Worm (Caenorhabditis elegans) whole organism, young adult: ENCODE measurements around the gene ZK1010.4.

Experiments
- B0336.3 ChIP-seq: fragments of 200-800 bp; sonication (Bioruptor generic); IDR thresholded peaks from 2 replicates; pipeline ENCODE4 v1.3.6; 2022; ENCODE audit warnings: missing genetic modification characterization, missing compliant biosample characterization
- C06A6.2 ChIP-seq: fragments of 200-800 bp; sonication (Bioruptor generic); conservative IDR thresholded peaks from 2 replicates; pipeline ENCODE4 v1.3.6; 2022; ENCODE audit warnings: missing genetic modification characterization, missing compliant biosample characterization
- C17E4.6 ChIP-seq: fragments of 200-800 bp; sonication (Bioruptor generic); IDR thresholded peaks from 2 replicates; pipeline ENCODE4 v1.3.6; 2022; ENCODE audit warnings: missing genetic modification reagents, missing genetic modification characterization, missing compliant biosample characterization
- D2030.7 ChIP-seq: fragments of 200-800 bp; sonication (Bioruptor generic); IDR thresholded peaks from 2 replicates; pipeline ENCODE4 v1.3.6; 2022; ENCODE audit warnings: missing genetic modification reagents, missing genetic modification characterization, missing compliant biosample characterization
- F33H1.4 ChIP-seq: fragments of 200-800 bp; sonication (Bioruptor generic); IDR thresholded peaks from 2 replicates; pipeline ENCODE4 v1.3.6; 2022; ENCODE audit warnings: missing genetic modification reagents, missing genetic modification characterization, missing compliant biosample characterization
- F49E8.2 ChIP-seq: sonication (generic microtip); optimal IDR thresholded peaks from 3 replicates; lab custom pipeline; 2017; ENCODE audit warnings: missing genetic modification characterization, mild to moderate bottlenecking, missing compliant biosample characterization, antibody characterized with exemption, moderate library complexity; ENCODE audit not compliant: insufficient read depth
- F57C9.4 ChIP-seq: sonication (generic microtip); optimal IDR thresholded peaks from 2 replicates; lab custom pipeline; 2017; ENCODE audit warnings: mild to moderate bottlenecking, missing genetic modification characterization, missing compliant biosample characterization
- T07F8.4 ChIP-seq: sonication (generic microtip); optimal IDR thresholded peaks from 2 replicates; lab custom pipeline; 2016; ENCODE audit warnings: mild to moderate bottlenecking, missing genetic modification characterization, moderate library complexity, missing compliant biosample characterization
- T26A5.8 ChIP-seq: sonication (generic microtip); optimal IDR thresholded peaks from 2 replicates; lab custom pipeline; 2016; ENCODE audit warnings: missing genetic modification characterization, missing compliant biosample characterization
- Y53G8AR.9 ChIP-seq: fragments of 200-800 bp; sonication (Bioruptor generic); conservative IDR thresholded peaks from 2 replicates; pipeline ENCODE4 v1.3.6; 2022; ENCODE audit warnings: missing genetic modification reagents, missing genetic modification characterization, missing compliant biosample characterization
- Y67H2A.10 ChIP-seq: fragments of 200-800 bp; sonication (Bioruptor generic); conservative IDR thresholded peaks from 2 replicates; pipeline ENCODE4 v1.3.6; 2022; ENCODE audit warnings: missing genetic modification reagents, missing genetic modification characterization, missing compliant biosample characterization
- Y79H2A.3 ChIP-seq: fragments of 200-800 bp; sonication (Bioruptor generic); conservative IDR thresholded peaks from 2 replicates; pipeline ENCODE4 v1.3.6; 2022; ENCODE audit warnings: missing genetic modification reagents, missing genetic modification characterization, missing compliant biosample characterization
- Y95B8A.8 ChIP-seq: fragments of 200-800 bp; sonication (Bioruptor generic); IDR thresholded peaks from 2 replicates; pipeline ENCODE4 v1.3.6; 2022; ENCODE audit warnings: missing genetic modification reagents, missing genetic modification characterization, missing compliant biosample characterization
- ZK185.1 ChIP-seq: sonication (generic microtip); optimal IDR thresholded peaks from 2 replicates; lab custom pipeline; 2016; ENCODE audit warnings: mild to moderate bottlenecking, missing genetic modification characterization, missing compliant biosample characterization; ENCODE audit not compliant: poor library complexity, severe bottlenecking
- aptf-3 ChIP-seq: fragments of 200-800 bp; sonication (Bioruptor generic); IDR thresholded peaks from 2 replicates; pipeline ENCODE4 v1.3.6; 2022; ENCODE audit warnings: missing genetic modification characterization, missing compliant biosample characterization
- athp-1 ChIP-seq: sonication (generic microtip); optimal IDR thresholded peaks from 2 replicates; lab custom pipeline; 2017; ENCODE audit warnings: mild to moderate bottlenecking, missing genetic modification characterization, missing compliant biosample characterization
- attf-6 ChIP-seq: fragments of 200-800 bp; sonication (Bioruptor generic); IDR thresholded peaks from 2 replicates; pipeline ENCODE4 v1.3.6; 2022; ENCODE audit warnings: missing genetic modification reagents, missing genetic modification characterization, missing compliant biosample characterization
- bed-2 ChIP-seq: fragments of 200-800 bp; sonication (Bioruptor generic); IDR thresholded peaks from 2 replicates; pipeline ENCODE4 v1.3.6; 2022; ENCODE audit warnings: missing genetic modification reagents, missing genetic modification characterization, missing compliant biosample characterization
- cebp-1 ChIP-seq, 2 experiments: fragments of 200-800 bp in 1 of 2; sonication (Bioruptor generic) in 1 of 2; sonication (generic microtip) in 1 of 2; IDR thresholded peaks in 1 of 2; optimal IDR thresholded peaks in 1 of 2; 2 replicates each; pipeline versions ENCODE4 v1.3.6 to Lab custom; 2017 to 2022; ENCODE audit warnings: missing compliant biosample characterization in 2 of 2, missing genetic modification characterization in 2 of 2, mild to moderate bottlenecking in 1 of 2, missing genetic modification reagents in 1 of 2, moderate library complexity in 1 of 2
- ceh-100 ChIP-seq: fragments of 200-800 bp; sonication (Bioruptor generic); IDR thresholded peaks from 2 replicates; pipeline ENCODE4 v1.3.6; 2022; ENCODE audit warnings: missing genetic modification reagents, missing genetic modification characterization, missing compliant biosample characterization
- ceh-40 ChIP-seq: fragments of 200-800 bp; sonication (Bioruptor generic); IDR thresholded peaks from 2 replicates; pipeline ENCODE4 v1.3.6; 2022; ENCODE audit warnings: missing genetic modification characterization, missing compliant biosample characterization
- ceh-79 ChIP-seq: sonication (generic microtip); optimal IDR thresholded peaks from 2 replicates; lab custom pipeline; 2017; ENCODE audit warnings: mild to moderate bottlenecking, missing genetic modification characterization, missing compliant biosample characterization
- chd-7 ChIP-seq: sonication (generic microtip); optimal IDR thresholded peaks from 2 replicates; lab custom pipeline; 2016; ENCODE audit warnings: mild to moderate bottlenecking, missing genetic modification characterization, moderate library complexity, missing compliant biosample characterization
- egl-44 ChIP-seq: fragments of 200-800 bp; sonication (Bioruptor generic); IDR thresholded peaks from 2 replicates; pipeline ENCODE4 v1.3.6; 2022; ENCODE audit warnings: missing genetic modification reagents, missing genetic modification characterization, missing compliant biosample characterization
- ekl-4 ChIP-seq: fragments of 200-800 bp; sonication (Bioruptor generic); IDR thresholded peaks from 2 replicates; pipeline ENCODE4 v1.3.6; 2022; ENCODE audit warnings: missing genetic modification reagents, missing genetic modification characterization, missing compliant biosample characterization
- hmg-1.2 ChIP-seq: fragments of 200-800 bp; sonication (Bioruptor generic); IDR thresholded peaks from 2 replicates; pipeline ENCODE4 v1.3.6; 2022; ENCODE audit warnings: missing genetic modification reagents, missing genetic modification characterization, missing compliant biosample characterization
- hrde-1 ChIP-seq: sonication (generic microtip); optimal IDR thresholded peaks from 2 replicates; lab custom pipeline; 2016; ENCODE audit warnings: missing genetic modification characterization, mild to moderate bottlenecking, missing compliant biosample characterization, moderate library complexity, missing genotype, missing genetic modification reagents, borderline replicate concordance
- let-607 ChIP-seq, 2 experiments: fragments of 200-800 bp in 1 of 2; sonication (Bioruptor generic) in 1 of 2; sonication (generic microtip) in 1 of 2; optimal IDR thresholded peaks; 2 replicates each; lab custom pipeline; 2016 to 2018; ENCODE audit warnings: mild to moderate bottlenecking in 2 of 2, missing compliant biosample characterization in 2 of 2, missing genetic modification characterization in 2 of 2, moderate library complexity in 2 of 2, missing genotype in 1 of 2
- lin-35 ChIP-seq, 3 experiments: fragments of 150-350 bp in 2 of 3; sonication (generic microtip) in 1 of 3; optimal IDR thresholded peaks; 2 replicates each; lab custom pipeline; 2014 to 2018; ENCODE audit warnings: missing biosample characterization in 3 of 3, missing genetic modification characterization in 3 of 3, missing genetic modification reagents in 3 of 3
- lin-54 ChIP-seq: fragments of 200-800 bp; sonication (Bioruptor generic); optimal IDR thresholded peaks from 2 replicates; lab custom pipeline; 2018; ENCODE audit warnings: mild to moderate bottlenecking, missing genetic modification characterization, missing compliant biosample characterization
- lsl-1 ChIP-seq: fragments of 200-800 bp; sonication (Bioruptor generic); optimal IDR thresholded peaks from 2 replicates; lab custom pipeline; 2018; ENCODE audit warnings: mild to moderate bottlenecking, missing genetic modification characterization, moderate library complexity, missing compliant biosample characterization
- madf-6 ChIP-seq: fragments of 200-800 bp; sonication (Bioruptor generic); IDR thresholded peaks from 2 replicates; pipeline ENCODE4 v1.3.6; 2022; ENCODE audit warnings: missing genetic modification reagents, missing genetic modification characterization, missing compliant biosample characterization
- mcd-1 ChIP-seq: fragments of 200-800 bp; sonication (Bioruptor generic); IDR thresholded peaks from 2 replicates; pipeline ENCODE4 v1.3.6; 2022; ENCODE audit warnings: missing genetic modification reagents, missing genetic modification characterization, missing compliant biosample characterization
- mes-4 ChIP-seq: sonication (generic microtip); optimal IDR thresholded peaks from 2 replicates; lab custom pipeline; 2016; ENCODE audit warnings: missing genotype, missing genetic modification characterization, missing compliant biosample characterization
- nhr-179 ChIP-seq: sonication (generic microtip); optimal IDR thresholded peaks from 2 replicates; lab custom pipeline; 2016; ENCODE audit warnings: mild to moderate bottlenecking, missing genetic modification characterization, missing compliant biosample characterization
- pbrm-1 ChIP-seq: fragments of 200-800 bp; sonication (Bioruptor generic); IDR thresholded peaks from 2 replicates; pipeline ENCODE4 v1.3.6; 2022; ENCODE audit warnings: missing genetic modification reagents, missing genetic modification characterization, missing compliant biosample characterization
- rec-8 ChIP-seq, 2 experiments: sonication (generic microtip); optimal IDR thresholded peaks; 2 replicates each; lab custom pipeline; 2016; ENCODE audit warnings: mild to moderate bottlenecking in 2 of 2, missing genetic modification characterization in 2 of 2, missing genetic modification reagents in 2 of 2, missing genotype in 2 of 2, missing biosample characterization in 1 of 2, missing compliant biosample characterization in 1 of 2, moderate library complexity in 1 of 2
- rpc-1 ChIP-seq, 2 experiments: fragments of 150-350 bp in 1 of 2; sonication (generic microtip) in 1 of 2; optimal IDR thresholded peaks; 2 replicates each; lab custom pipeline; 2014 to 2018; ENCODE audit warnings: missing biosample characterization in 1 of 2, missing genetic modification characterization in 1 of 2, missing genetic modification reagents in 1 of 2, missing genotype in 1 of 2
- snpc-1.1 ChIP-seq: sonication (generic microtip); optimal IDR thresholded peaks from 2 replicates; lab custom pipeline; 2017; ENCODE audit warnings: missing genetic modification characterization, mild to moderate bottlenecking, missing compliant biosample characterization, antibody characterized with exemption, moderate library complexity, missing genotype, missing genetic modification reagents; ENCODE audit not compliant: insufficient read depth
- sptf-2 ChIP-seq: fragments of 200-800 bp; sonication (Bioruptor generic); optimal IDR thresholded peaks from 2 replicates; lab custom pipeline; 2018; ENCODE audit warnings: mild to moderate bottlenecking, missing genetic modification characterization, missing compliant biosample characterization
- tbp1 ChIP-seq: fragments of 200-800 bp; sonication (Bioruptor generic); optimal IDR thresholded peaks from 2 replicates; lab custom pipeline; 2018; ENCODE audit warnings: mild to moderate bottlenecking, missing genetic modification characterization, missing compliant biosample characterization
- tlf-1 ChIP-seq: fragments of 200-800 bp; sonication (Bioruptor generic); optimal IDR thresholded peaks from 2 replicates; lab custom pipeline; 2018; ENCODE audit warnings: mild to moderate bottlenecking, missing genetic modification characterization, missing compliant biosample characterization
- xnd-1 ChIP-seq: sonication (generic microtip); optimal IDR thresholded peaks from 2 replicates; lab custom pipeline; 2016; ENCODE audit warnings: missing genotype, missing genetic modification reagents, missing genetic modification characterization, missing compliant biosample characterization
- ztf-6 ChIP-seq: fragments of 200-800 bp; sonication (Bioruptor generic); IDR thresholded peaks from 2 replicates; pipeline ENCODE4 v1.3.6; 2022; ENCODE audit warnings: missing genetic modification reagents, missing genetic modification characterization, missing compliant biosample characterization

ZK1010.4 gene

ce11 chrIII:12972398-12972797 is 8.5 kb upstream of the ZK1010.4 start, which contains the start of gene bckd-1A:
TSS of gene bckd-1A (minus strand) at chrIII:12972498.
- no peak for TF ChIP-seq tbp1 (GFP tag; lab: Kevin White, UChicago)
- no peak for TF ChIP-seq Y67H2A.10 (GFP tag; lab: Robert Waterston, UW)
- TF ChIP-seq athp-1 (tag; lab: Kevin White, UChicago): no peak
- TF ChIP-seq F57C9.4 (tag; lab: Kevin White, UChicago): no peak
- no peak for TF ChIP-seq nhr-179
- no peak for TF ChIP-seq ceh-79
- TF ChIP-seq sptf-2 (GFP tag; lab: Kevin White, UChicago): no peak
- no peak for TF ChIP-seq snpc-1.1

DNA sequence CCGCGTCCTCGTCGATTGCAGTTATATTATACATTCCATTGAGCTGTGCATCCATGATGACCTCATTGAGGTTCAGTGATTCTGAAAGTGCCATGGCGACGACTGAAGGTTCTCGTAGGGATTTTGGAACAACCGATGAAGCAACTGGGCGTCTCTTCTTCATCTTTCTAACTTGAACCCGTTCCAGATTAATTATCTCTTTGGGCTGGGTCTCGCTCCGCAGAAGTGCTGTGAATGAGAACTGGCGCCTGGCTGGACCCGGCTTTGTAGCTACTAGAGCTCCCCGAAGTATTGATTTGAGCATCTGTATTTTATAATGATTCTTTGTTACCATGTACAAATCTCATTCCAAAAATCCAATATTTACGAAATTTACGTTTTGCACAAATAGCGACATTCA is 3.3 kb upstream of the ZK1010.4 start, which contains the start of gene ZK1010.2:
Gene ZK1010.2, minus strand, starts transcription at position 304 of the 400 bp plus-strand sequence.
- TF ChIP-seq F49E8.2 (tag; lab: Kevin White, UChicago): peak; percentile 76
- 0 out of 2 replicates have a peak, but pooled peaks have one; percentile 54 for TF ChIP-seq attf-6 (GFP tag; lab: Robert Waterston, UW)
- peak; percentile 40 for TF ChIP-seq xnd-1 (tag; lab: Kevin White, UChicago)
- TF ChIP-seq egl-44 (GFP tag; lab: Robert Waterston, UW): 0 out of 2 replicates have a peak, but pooled peaks have one; percentile 48
- peak; percentile 33; the same call in 1 of the 2 replicates for TF ChIP-seq pbrm-1 (GFP tag; lab: Robert Waterston, UW)
- TF ChIP-seq hrde-1 (tag; lab: Kevin White, UChicago): peak; percentile 40
- TF ChIP-seq lin-35 (GFP tag; optimal IDR thresholded peaks at IDR 0.05; lab: Kevin White, UChicago): peak in 1 of 3 experiments; percentile 6
- peak; percentile 41; the same call in 1 of the 2 replicates for TF ChIP-seq D2030.7 (GFP tag; lab: Robert Waterston, UW)
- TF ChIP-seq cebp-1 (GFP tag; IDR thresholded peaks at IDR 0.05; lab: Robert Waterston, UW): no peak
- TF ChIP-seq cebp-1 (tag; optimal IDR thresholded peaks at IDR 0.05; lab: Kevin White, UChicago): peak; percentile 5
- TF ChIP-seq Y53G8AR.9 (GFP tag; lab: Robert Waterston, UW): peak; percentile 80; the same call in 1 of the 2 replicates
- peak; percentile 6; the same call in 1 of the 2 replicates for TF ChIP-seq C17E4.6 (GFP tag; lab: Robert Waterston, UW)
- TF ChIP-seq rpc-1 (optimal IDR thresholded peaks at IDR 0.05; lab: Kevin White, UChicago): no peak
- no peak for TF ChIP-seq rpc-1 (tag; optimal IDR thresholded peaks at IDR 0.05; lab: Kevin White, UChicago)
- TF ChIP-seq ceh-100: peak; percentile 63; the same call in 1 of the 2 replicates
- no peak for TF ChIP-seq ZK185.1 (tag; lab: Kevin White, UChicago)
- peak; percentile 78 for TF ChIP-seq lin-54 (GFP tag; lab: Kevin White, UChicago)
- peak; percentile 70 for TF ChIP-seq madf-6 (GFP tag; lab: Robert Waterston, UW)
- TF ChIP-seq tbp1 (GFP tag; lab: Kevin White, UChicago): no peak
- peak; percentile 45; the same call in 1 of the 2 replicates for TF ChIP-seq Y95B8A.8 (GFP tag; lab: Robert Waterston, UW)
- TF ChIP-seq ztf-6 (GFP tag; lab: Robert Waterston, UW): no peak
- no peak for TF ChIP-seq bed-2
- TF ChIP-seq T07F8.4: no peak
- peak; percentile 92 for TF ChIP-seq B0336.3
- TF ChIP-seq C06A6.2 (GFP tag; lab: Robert Waterston, UW): no peak
- TF ChIP-seq F33H1.4 (GFP tag; lab: Robert Waterston, UW): peak; percentile 38; the same call in 1 of the 2 replicates
- no peak for TF ChIP-seq aptf-3 (GFP tag; lab: Robert Waterston, UW)
- TF ChIP-seq mes-4 (tag; lab: Kevin White, UChicago): peak; percentile 11
- TF ChIP-seq athp-1 (tag; lab: Kevin White, UChicago): peak; percentile 74
- TF ChIP-seq T26A5.8 (tag; lab: Kevin White, UChicago): no peak
- peak; percentile 30 for TF ChIP-seq lsl-1 (GFP tag; lab: Kevin White, UChicago)
- TF ChIP-seq let-607 (tag; optimal IDR thresholded peaks at IDR 0.05; lab: Kevin White, UChicago): no peak
- peak; percentile 29; the same call in 1 of the 2 replicates for TF ChIP-seq hmg-1.2
- 0 out of 2 replicates have a peak, but pooled peaks have one; percentile 25 for TF ChIP-seq ceh-40
- TF ChIP-seq tlf-1: peak; percentile 24
- peak; percentile 26 for TF ChIP-seq ceh-79
- peak; percentile 7 for TF ChIP-seq chd-7
- TF ChIP-seq mcd-1 (GFP tag; lab: Robert Waterston, UW): peak; percentile 71
- TF ChIP-seq rec-8 (tag; optimal IDR thresholded peaks at IDR 0.05; lab: Kevin White, UChicago): no peak
- peak; percentile 74 for TF ChIP-seq ekl-4 (GFP tag; lab: Robert Waterston, UW)
- no peak for TF ChIP-seq Y79H2A.3 (GFP tag; lab: Robert Waterston, UW)
